Fruit fly (Drosophila melanogaster): Measurements from ENCODE around the gene CG43290.
A peak's percentile ranks its signal among the peaks of the same experiment; 100 is the strongest.

DNA sequence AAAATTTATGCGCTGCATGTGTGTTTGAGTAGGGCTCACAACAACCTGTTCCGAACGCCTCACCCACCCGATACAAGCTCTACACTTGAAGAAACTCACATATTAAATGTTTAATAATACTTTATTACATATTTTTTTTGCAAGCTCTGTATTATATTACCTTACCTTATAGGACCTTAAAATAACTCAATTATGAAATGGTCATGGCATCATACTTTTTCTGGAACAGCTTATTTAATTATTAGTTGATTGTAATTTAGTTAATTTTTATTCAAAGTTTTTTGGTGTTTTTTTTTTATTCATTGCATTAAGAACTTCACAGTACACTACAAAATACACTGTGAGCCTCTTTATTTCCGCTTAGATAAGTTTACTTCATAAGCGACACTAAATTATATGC is 12.9 kb downstream of the CG43290 start:
- peak; percentile 3 for TF ChIP-seq CG8301 (tag; optimal IDR thresholded peaks at IDR 0.05)
- TF ChIP-seq Ets98B (GFP tag; IDR thresholded peaks at IDR 0.05): no peak
- peak; percentile 68 for TF ChIP-seq CG8159 (tag; optimal IDR thresholded peaks at IDR 0.05)

Data from whole organism, pupa.